Worm (Caenorhabditis elegans): ENCODE results near the gene C54F6.12.

- no peak for TF ChIP-seq him-1 (tag; optimal IDR thresholded peaks at IDR 0.05)
- no peak for TF ChIP-seq dao-5 (tag; optimal IDR thresholded peaks at IDR 0.05)
Observed at ce11 chrV:7490340-7490739, 47.6 kb downstream of the C54F6.12 start, which contains the start of gene srbc-9.
